Worm (Caenorhabditis elegans): ENCODE results near the gene gfat-1.

Gene gfat-1

ce11 chrII:11620630-11621246 lies 25.5 kb upstream of the gfat-1 start:
- TF ChIP-seq unc-62 (GFP tag; optimal IDR thresholded peaks at IDR 0.05): no peak

- TF ChIP-seq unc-62 (GFP tag; optimal IDR thresholded peaks at IDR 0.05): peak; percentile 2
Observed at ce11 chrII:11619895-11620439, 24.7 kb upstream of the gfat-1 start.

DNA sequence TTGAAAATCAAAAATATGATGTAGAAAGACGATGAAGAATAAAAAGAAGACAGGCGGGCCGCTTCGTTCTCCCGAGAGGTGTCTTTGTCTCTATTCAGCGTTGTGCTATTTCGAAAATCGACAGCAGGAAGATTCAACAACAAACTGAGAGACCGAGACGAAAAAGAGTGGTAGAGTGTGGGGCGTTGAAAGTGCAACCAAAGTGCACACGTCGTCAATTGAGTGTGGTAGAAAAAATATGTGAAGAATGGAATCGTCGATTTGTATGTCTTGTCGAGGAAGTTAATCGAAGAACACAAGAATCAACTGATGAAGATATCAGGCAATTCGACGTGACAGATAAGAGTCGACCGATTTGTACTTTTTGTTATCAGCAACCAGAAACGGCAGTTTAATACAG lies 24.0 kb upstream of the gfat-1 start:
- no peak for TF ChIP-seq unc-62 (GFP tag; optimal IDR thresholded peaks at IDR 0.05)

DNA sequence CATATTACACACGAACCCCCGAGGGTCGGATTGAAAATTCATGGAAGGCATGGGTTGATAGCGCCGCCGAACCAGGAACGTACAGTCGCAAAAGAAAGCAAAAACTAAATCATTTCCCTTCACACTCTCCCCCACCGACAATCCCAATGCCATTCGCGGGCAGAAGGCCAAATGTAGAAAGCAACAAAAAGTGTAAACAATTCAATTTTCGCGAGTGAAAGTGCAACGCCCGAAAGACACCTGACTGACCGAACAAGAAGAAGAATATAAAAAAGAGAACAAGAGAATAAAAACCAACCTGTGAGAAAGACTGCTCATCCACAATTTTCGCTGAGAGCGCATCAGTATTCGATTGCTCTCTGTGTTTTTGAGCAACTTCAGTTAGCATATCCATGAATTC lies 22.5 kb upstream of the gfat-1 start:
- no peak for TF ChIP-seq unc-62 (GFP tag; optimal IDR thresholded peaks at IDR 0.05)

DNA sequence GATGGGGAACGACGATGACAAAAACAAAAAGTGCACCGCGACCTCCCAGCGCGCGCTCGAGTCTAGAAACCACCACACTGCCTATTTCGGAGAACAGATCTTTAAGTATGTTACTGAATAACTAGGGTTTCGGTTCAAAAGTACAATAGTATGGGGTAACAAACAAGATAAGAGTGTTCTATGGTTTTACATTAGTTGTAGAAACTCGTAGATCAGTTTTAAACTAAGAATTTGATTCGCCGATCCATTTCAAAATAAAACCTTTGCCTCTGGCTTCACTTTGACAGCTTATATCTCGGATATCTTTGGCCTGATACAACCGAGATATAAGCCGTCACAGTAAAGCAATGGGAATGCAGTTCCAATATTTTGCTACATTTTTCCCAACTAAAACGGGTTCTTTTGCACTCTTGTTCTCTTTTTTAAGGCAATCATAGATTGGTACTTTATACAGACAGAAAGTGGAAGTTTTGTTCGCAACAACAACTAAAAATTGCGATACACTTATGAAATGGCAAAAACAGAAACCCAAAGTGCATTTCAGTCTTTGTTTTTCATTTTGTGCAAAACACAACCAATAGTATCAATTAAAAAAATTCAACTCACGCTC lies 21.2 kb upstream of the gfat-1 start:
- no peak for TF ChIP-seq unc-62 (GFP tag; optimal IDR thresholded peaks at IDR 0.05)

DNA sequence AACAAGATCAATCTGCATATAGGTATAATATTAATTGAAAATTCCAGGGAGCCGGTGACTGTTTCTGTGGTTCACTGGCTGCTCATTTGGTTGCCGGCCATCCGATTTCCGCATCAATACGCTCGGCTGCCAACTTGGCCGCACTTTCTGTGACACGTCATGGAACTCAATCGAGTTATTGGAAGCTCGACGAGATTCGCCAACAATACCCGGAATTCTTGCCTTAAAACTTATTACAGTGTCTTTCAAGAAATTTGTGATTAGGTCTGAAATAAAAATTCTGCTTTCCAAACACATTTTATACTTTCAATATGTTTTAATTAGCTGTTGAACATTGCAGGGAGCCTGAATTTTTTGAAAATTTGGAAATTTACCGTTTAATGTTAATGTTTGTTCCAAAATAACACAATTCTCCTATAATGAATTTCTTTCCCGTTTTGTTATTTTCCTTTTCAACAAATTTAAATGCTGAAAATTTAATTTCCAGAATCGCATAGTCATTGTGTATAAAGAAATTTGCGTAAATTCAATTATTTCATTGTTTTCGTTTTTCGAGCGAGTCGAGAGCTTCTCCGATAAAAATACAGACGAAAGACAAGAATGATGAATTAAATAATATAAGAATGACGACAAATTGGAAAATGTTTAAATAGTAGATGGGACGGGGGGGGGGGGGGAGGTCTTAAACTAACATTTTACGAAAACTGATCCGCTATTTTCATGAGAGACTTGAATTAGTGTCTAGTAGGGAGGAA lies 19.1 kb upstream of the gfat-1 start:
- no peak for TF ChIP-seq unc-62 (GFP tag; optimal IDR thresholded peaks at IDR 0.05)

DNA sequence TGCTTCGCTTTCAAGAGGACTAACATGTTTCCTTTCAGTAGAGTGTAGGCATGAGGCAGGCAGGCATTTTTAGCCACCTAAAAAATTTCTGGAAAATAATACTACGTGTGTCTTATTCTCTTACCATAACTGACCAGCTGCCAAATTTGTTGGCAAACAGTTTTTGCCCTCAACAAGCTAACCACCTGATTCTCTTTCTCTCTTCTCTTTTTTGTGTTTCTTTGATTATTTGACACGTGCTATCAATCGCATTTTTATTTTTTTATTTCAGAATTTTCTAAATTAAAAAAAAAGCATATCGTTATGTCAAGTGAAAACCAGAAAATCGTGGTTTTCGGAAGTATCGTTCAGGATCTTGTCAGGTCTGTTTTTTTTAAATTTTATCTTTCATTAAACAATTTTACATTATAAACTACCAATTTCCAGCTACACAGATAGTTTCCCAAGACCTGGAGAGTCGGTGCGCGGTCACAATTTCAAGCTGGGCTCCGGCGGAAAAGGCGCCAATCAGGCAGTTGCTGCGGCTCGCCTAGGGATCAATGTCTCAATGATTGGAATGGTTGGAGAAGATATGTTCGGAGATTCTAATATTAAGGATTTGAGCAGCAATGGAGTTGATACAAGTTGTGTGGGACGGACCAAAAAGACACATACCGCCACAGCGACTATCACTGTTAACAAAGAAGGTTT lies 17.0 kb upstream of the gfat-1 start, which contains the start of gene F07A11.5:
TSS of gene F07A11.5 (plus strand) at position 267 of the 690 bp plus-strand sequence.
- no peak for TF ChIP-seq unc-62 (GFP tag; optimal IDR thresholded peaks at IDR 0.05)

DNA sequence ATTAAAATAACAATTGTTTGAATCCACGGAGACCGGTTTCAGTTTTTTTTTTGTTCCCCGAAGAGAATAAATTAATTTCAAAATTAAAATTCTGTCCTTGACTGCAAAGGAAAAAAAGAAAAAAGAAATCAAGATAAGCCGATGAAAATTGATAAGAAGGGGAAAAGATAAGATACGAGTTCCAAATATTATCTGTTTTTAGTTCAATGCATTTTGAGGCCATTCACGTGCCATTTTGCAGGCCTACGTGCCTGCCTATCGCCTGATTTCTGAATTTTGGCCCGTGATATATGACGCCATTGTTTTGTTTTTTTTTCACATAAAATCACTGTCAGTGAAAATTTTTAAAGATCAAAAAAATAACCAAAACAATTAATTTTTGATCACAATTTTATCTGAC lies 16.2 kb upstream of the gfat-1 start:
- no peak for TF ChIP-seq unc-62 (GFP tag; optimal IDR thresholded peaks at IDR 0.05)

ce11 chrII:11604613-11605012 lies 9.4 kb upstream of the gfat-1 start:
- no peak for TF ChIP-seq unc-62 (GFP tag; optimal IDR thresholded peaks at IDR 0.05)

- no peak for TF ChIP-seq unc-62 (GFP tag; optimal IDR thresholded peaks at IDR 0.05)
Observed at ce11 chrII:11602387-11602960, 7.3 kb upstream of the gfat-1 start.

- TF ChIP-seq unc-62 (GFP tag; optimal IDR thresholded peaks at IDR 0.05): no peak
Observed at ce11 chrII:11600711-11601110, 5.5 kb upstream of the gfat-1 start, which contains the start of gene F07A11.4. F07A11.4 (plus strand) TSS chrII:11601011.

DNA sequence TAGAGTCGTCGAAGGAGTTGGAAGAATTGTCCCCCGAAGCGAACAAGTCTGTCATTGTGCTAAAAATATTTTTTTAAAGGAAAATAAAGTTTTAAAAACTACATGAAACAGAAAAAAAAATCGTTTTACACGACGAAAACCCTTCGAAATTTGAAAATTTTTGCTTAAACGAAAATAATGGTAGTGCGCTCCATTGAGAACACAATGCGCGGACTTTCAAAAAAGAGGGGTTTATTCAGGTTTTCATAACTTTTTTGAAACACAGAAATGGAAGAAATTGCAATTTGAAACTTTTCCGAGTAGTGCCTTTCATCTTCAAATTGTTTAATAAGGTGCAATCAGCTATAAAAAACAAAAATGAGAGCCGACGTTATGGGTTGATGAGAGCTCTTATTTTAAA lies 4.5 kb upstream of the gfat-1 start, which contains the start of gene npp-5:
TSS of gene npp-5 (minus strand) at position 59 of the 400 bp plus-strand sequence.
- no peak for TF ChIP-seq unc-62 (GFP tag; optimal IDR thresholded peaks at IDR 0.05)

DNA sequence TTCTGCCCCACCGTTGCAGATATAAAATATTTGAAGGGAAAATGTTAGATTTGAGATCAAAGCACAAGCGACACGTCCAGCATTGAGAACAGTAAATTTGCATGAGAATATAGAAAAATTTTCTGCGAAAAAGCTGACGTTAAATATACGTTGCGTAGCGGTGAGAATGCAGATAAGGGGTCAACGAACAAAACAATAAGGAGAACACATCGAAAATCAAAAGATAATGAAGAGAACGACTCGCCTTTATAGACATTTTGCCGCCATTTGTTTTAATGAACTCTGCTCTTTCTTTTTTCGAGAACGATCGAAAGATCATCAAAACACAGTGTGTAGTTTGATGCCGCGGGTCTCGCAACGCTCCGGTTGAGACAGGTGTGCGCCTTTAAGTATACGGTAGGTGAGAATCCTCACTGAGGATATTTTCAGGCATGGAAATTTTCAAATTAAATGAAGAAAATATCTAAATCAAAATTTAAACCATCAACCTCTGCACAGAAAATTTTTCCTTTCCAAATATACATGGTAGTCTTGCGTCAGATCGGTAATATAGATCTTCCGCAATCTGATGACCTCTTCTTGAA lies 1.0 kb upstream of the gfat-1 start:
- no peak for TF ChIP-seq unc-62 (GFP tag; optimal IDR thresholded peaks at IDR 0.05)

DNA sequence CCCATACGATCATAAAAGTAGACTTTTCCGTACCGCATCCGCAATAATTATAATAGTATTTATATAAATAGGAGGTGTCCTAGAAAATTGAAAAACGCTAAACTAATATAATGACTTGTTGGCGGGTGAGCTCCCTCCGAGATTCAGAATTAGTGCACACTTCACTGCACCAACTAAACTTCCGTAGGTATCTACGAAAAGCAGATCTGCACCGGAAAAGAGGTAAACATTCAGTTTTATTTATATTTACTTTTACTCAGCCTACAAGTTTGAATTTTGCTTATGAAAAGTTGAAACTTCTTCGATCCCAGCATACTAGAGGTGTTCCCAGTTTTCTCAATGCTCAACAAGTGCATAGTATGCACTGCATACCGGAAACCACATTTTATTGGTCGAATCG lies 3.2 kb downstream of the gfat-1 start, which contains the start of gene F07A11.1:
TSS of gene F07A11.1 (minus strand) at position 101 of the 400 bp plus-strand sequence.
- TF ChIP-seq unc-62 (GFP tag; optimal IDR thresholded peaks at IDR 0.05): no peak

ce11 chrII:11591558-11591957 lies 3.7 kb downstream of the gfat-1 start:
- TF ChIP-seq unc-62 (GFP tag; optimal IDR thresholded peaks at IDR 0.05): no peak
